Fruit fly (Drosophila melanogaster) whole organism: ENCODE results near the gene Alh.

Experiments used
- CG8478 ChIP-seq: fragments of >200 bp; optimal IDR thresholded peaks from 2 replicates; lab custom pipeline; 2018; ENCODE audit warnings: inconsistent platforms
- Dll ChIP-seq: fragments of >200 bp; optimal IDR thresholded peaks from 2 replicates; lab custom pipeline; 2017
- EcR ChIP-seq, 2 experiments: fragments of >200 bp; optimal IDR thresholded peaks; 2 replicates each; lab custom pipeline; 2017; ENCODE audit warnings: missing biosample characterization in 2 of 2, missing genetic modification characterization in 2 of 2, missing genetic modification reagents in 2 of 2
- pan ChIP-seq: fragments of >200 bp; optimal IDR thresholded peaks from 2 replicates; lab custom pipeline; 2017
- psq ChIP-seq: fragments of >200 bp; optimal IDR thresholded peaks from 2 replicates; lab custom pipeline; 2017
- usp ChIP-seq: fragments of >200 bp; optimal IDR thresholded peaks from 2 replicates; lab custom pipeline; 2017; ENCODE audit warnings: missing biosample characterization, missing genetic modification characterization, mixed read lengths

Gene Alh

DNA sequence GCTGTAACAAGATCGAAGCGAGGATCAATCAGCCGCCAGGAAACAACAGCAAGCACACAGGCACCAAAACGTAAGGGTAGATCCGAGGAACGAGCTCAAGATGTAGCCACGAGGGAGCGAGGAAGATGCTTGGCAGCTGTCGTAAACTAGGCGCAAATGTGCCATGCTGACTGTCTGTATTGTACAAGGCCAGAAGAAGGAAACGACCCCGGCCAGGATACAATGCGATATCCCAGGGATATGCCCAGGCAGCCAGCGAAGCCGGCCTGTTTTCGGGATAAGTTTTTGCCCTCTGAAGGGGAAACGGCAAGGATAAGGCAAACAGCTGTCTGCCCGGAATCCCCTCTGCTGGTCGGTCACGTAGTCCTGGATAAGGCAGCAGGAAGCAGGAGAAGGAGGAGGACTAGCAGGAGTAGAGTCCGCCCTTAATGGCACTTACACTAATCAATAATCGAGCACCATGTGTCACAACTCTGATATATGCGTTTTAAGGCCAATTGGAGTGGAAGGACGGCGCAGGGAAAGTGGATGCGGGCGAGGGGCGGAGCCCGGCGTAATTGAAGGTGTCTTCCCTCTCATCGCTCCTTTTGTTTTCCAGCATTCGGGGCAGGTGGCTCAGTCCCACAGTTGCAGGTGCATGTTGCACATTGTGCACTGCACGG is 18.4 kb downstream of the Alh start:
- TF ChIP-seq pan (lab: Kevin White, UChicago) (peak; percentile 5), Dll (lab: Kevin White, UChicago) (no peak)

DNA sequence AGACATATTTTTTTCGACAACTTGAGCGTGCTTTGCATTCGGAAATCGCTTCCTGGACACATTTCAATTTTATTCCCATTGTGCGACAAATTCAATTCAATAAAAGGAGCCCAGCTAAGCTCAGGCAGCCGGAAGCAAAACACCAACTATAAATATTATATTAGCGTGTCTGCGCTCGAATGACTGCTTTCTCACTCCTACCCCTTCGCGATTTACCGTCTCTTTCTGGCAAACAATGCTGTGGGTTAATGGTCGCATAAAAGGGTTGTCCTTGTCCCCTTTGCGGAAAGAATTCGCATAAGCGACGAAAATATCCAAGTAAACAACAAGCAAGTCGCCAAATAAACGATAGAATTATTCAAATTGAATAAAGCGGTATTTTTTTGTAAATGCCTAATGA is 19.7 kb downstream of the Alh start:
- no peak for TF ChIP-seq Dll (lab: Kevin White, UChicago)
- no peak for TF ChIP-seq CG8478 (lab: Kevin White, UChicago)
- TF ChIP-seq psq (lab: Kevin White, UChicago), result no peak
- TF ChIP-seq pan (lab: Kevin White, UChicago), result no peak
- no peak for TF ChIP-seq usp (GFP tag; lab: Kevin White, UChicago)
- no peak for TF ChIP-seq EcR (GFP tag; optimal IDR thresholded peaks at IDR 0.05; lab: Kevin White, UChicago)

DNA sequence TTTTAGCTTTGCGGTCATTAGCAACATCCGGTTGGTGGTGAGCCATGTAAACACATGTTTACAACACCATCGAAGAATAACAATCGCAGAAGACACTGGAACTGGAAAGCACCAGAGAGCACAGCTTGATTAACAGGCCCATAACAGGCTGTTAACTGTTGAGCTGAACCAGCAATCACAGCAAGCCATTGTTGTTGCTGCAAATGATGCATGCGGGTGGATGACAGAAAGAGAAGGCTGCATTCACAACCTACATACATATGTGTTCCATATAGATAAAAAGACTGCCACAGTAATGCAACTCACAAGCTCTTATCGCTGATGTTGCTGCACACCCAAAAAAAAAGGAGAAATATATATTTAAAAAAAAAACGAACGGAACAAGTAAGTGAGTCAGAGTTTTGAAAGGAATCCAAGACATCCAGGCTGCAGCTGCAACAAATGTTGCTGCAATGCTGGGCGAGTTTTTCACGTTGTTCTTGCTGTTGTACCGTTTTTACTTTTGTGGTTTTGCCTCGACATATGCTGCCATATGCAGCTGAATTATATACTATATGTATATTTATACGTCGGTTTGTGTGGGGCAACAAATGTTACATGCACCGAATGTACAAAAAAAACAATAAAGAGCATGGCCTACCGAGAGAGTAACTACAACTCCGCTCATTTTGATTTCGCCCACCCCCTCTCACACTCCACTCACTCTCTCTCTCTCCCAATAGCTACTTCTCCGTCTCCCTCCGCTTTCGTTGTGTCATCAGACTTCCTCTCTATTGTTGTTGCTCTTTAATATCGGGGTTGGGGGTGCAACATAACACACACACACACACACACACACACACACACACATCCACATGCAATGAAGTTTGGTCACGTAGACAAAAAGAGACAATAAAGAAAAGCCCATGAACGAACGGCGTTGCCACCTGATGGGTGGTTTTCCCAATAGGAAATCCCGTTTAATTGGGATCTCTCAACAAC is 20.8 kb downstream of the Alh start:
- TF ChIP-seq pan (lab: Kevin White, UChicago) (no peak), CG8478 (lab: Kevin White, UChicago) (no peak), EcR (GFP tag; optimal IDR thresholded peaks at IDR 0.05; lab: Kevin White, UChicago) (no peak), psq (lab: Kevin White, UChicago) (no peak), usp (GFP tag; lab: Kevin White, UChicago) (no peak)

dm6 chr3R:7094368-7094767 is 29.6 kb downstream of the Alh start:
- no peak for TF ChIP-seq CG8478 (lab: Kevin White, UChicago)
- TF ChIP-seq usp (GFP tag; lab: Kevin White, UChicago), result no peak
- TF ChIP-seq Dll (lab: Kevin White, UChicago), result no peak
- TF ChIP-seq pan (lab: Kevin White, UChicago), result no peak
- no peak for TF ChIP-seq EcR (GFP tag; optimal IDR thresholded peaks at IDR 0.05; lab: Kevin White, UChicago)
- TF ChIP-seq psq (lab: Kevin White, UChicago), result no peak

DNA sequence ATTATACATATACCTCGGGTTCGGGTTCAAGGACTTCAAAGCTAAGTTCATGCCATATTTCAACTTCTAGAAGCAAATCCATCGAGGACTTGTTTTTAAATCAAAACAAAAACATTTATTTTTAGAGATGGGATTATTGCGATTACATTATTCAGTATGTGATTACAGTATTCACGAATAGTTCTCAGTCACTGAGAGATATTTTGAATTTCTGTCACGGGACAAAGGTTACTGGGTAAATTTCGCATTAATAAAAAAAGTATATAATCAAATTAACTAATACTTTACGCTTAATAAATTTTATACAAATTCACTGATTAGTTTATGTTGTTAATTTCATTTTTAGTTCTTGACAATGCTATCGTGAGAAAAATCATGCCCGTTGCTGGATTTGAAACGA is 30.4 kb downstream of the Alh start:
- no peak for TF ChIP-seq usp (GFP tag; lab: Kevin White, UChicago)
- no peak for TF ChIP-seq EcR (GFP tag; optimal IDR thresholded peaks at IDR 0.05; lab: Kevin White, UChicago)
- no peak for TF ChIP-seq CG8478 (lab: Kevin White, UChicago)
- no peak for TF ChIP-seq psq (lab: Kevin White, UChicago)
- no peak for TF ChIP-seq pan (lab: Kevin White, UChicago)
- no peak for TF ChIP-seq Dll (lab: Kevin White, UChicago)

DNA sequence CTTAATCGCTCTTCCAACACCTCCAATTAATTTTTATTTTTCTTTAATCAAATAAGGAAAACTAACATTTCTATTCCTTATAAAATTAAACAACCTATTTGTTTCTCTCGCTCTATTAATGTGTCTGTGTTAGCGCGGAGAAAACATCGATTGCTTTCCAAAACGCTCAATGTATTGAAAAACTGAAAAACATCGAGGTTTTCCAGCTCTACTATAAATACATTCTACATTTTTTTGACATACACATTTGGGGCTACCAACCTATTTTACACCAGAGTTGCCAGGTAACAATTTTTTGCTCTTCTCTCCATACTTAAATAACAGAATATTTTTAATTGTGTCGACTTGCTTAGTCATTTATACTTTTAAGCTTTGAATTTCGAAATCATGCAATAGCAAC is 32.1 kb downstream of the Alh start:
- TF ChIP-seq psq (lab: Kevin White, UChicago), result no peak
- TF ChIP-seq Dll (lab: Kevin White, UChicago), result no peak
- no peak for TF ChIP-seq usp (GFP tag; lab: Kevin White, UChicago)
- no peak for TF ChIP-seq CG8478 (lab: Kevin White, UChicago)
- TF ChIP-seq EcR (GFP tag; optimal IDR thresholded peaks at IDR 0.05; lab: Kevin White, UChicago), result no peak
- TF ChIP-seq pan (lab: Kevin White, UChicago), result no peak

DNA sequence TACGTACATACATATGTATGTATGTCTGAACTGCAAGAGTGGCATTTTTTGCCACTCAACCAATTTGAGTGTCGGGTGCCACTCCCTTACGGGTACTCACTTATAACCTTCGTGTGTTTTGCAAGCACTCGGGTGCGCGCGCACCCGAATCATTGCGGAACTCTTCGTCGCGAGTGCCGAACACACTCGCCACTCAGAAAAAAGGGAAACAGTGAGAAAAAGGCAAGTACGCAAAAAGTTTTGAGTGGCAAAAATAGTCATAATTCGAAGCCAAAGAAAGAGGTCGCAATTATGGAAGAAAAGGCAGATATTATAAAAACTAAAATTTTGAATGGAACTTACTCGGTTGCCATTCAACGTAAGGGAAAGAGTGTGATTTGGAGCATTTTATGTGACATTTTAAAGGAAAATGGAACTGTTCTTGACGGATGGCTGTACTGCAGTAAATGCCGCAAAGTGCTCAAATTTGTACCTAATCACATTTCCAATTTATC is 33.6 kb downstream of the Alh start:
- TF ChIP-seq pan (lab: Kevin White, UChicago), result peak; percentile 87
- TF ChIP-seq CG8478 (lab: Kevin White, UChicago), result no peak

- no peak for TF ChIP-seq EcR (GFP tag; optimal IDR thresholded peaks at IDR 0.05; lab: Kevin White, UChicago)
- TF ChIP-seq usp (GFP tag; lab: Kevin White, UChicago), result no peak
- TF ChIP-seq CG8478 (lab: Kevin White, UChicago), result no peak
- no peak for TF ChIP-seq Dll (lab: Kevin White, UChicago)
- no peak for TF ChIP-seq pan (lab: Kevin White, UChicago)
- TF ChIP-seq psq (lab: Kevin White, UChicago), result no peak
Measured at dm6 chr3R:7089522-7090336, 34.3 kb downstream of the Alh start.

DNA sequence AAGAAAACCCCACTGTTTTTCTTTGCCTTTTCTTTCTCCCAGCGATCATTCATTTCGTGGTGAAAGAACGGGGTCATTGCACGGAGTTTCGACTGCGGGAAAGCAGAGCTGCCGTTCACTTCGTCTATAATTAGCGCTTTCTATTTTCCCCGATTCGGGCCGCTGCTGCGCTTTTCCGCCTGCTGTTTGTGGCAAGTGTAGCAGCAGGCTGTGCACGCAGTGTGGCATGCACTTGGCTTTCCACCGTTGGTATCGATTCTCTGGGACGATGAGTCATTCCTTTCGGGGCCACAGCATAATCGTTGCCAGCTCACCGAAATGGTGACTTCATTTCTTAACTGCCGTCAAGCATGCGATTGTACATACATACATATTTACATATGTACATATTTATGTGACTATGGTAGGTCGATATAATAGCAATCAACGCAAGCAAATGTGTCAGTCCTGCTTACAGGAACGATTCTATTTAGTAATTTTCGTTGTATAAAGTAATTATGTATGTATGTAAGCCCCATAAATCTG is 35.1 kb downstream of the Alh start:
- no peak for TF ChIP-seq pan (lab: Kevin White, UChicago)
- TF ChIP-seq psq (lab: Kevin White, UChicago), result no peak
- TF ChIP-seq EcR (GFP tag; optimal IDR thresholded peaks at IDR 0.05; lab: Kevin White, UChicago), result no peak
- no peak for TF ChIP-seq usp (GFP tag; lab: Kevin White, UChicago)
- TF ChIP-seq CG8478 (lab: Kevin White, UChicago), result no peak
- TF ChIP-seq Dll (lab: Kevin White, UChicago), result no peak

DNA sequence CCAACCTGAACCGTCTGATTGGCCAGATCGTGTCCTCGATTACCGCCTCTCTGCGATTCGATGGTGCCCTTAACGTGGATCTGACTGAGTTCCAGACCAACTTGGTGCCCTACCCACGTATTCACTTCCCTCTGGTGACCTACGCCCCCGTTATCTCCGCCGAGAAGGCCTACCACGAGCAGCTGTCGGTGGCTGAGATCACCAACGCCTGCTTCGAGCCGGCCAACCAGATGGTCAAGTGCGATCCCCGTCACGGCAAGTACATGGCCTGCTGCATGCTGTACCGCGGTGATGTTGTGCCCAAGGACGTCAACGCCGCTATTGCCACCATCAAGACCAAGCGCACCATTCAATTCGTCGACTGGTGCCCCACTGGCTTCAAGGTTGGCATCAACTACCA is 36.1 kb downstream of the Alh start:
- no peak for TF ChIP-seq pan (lab: Kevin White, UChicago)
- TF ChIP-seq Dll (lab: Kevin White, UChicago), result no peak
- no peak for TF ChIP-seq usp (GFP tag; lab: Kevin White, UChicago)
- TF ChIP-seq psq (lab: Kevin White, UChicago), result no peak
- no peak for TF ChIP-seq EcR (GFP tag; optimal IDR thresholded peaks at IDR 0.05; lab: Kevin White, UChicago)
- no peak for TF ChIP-seq CG8478 (lab: Kevin White, UChicago)
